Worm (Caenorhabditis elegans) whole organism, mixed stage, embryonic: ENCODE results near the gene fbxa-99.

ENCODE experiments used
- M03D4.4 ChIP-seq: sonication (generic microtip); optimal IDR thresholded peaks from 2 replicates; lab custom pipeline; 2017; ENCODE audit warnings: mild to moderate bottlenecking, missing genetic modification characterization, missing compliant biosample characterization
- bed-3 ChIP-seq: fragments of 200-800 bp; sonication (Bioruptor generic); optimal IDR thresholded peaks from 3 replicates; lab custom pipeline; 2018; ENCODE audit warnings: mild to moderate bottlenecking, missing genetic modification characterization, moderate library complexity, missing compliant biosample characterization
- blmp-1 ChIP-seq: fragments of 150-350 bp; optimal IDR thresholded peaks from 2 replicates; lab custom pipeline; 2014; ENCODE audit warnings: missing biosample characterization, missing genetic modification characterization
- ceh-39 ChIP-seq: fragments of 150-350 bp; optimal IDR thresholded peaks from 2 replicates; lab custom pipeline; 2014; ENCODE audit warnings: missing biosample characterization, missing genetic modification characterization
- ceh-43 ChIP-seq: fragments of 200-800 bp; sonication (Bioruptor generic); optimal IDR thresholded peaks from 2 replicates; lab custom pipeline; 2018; ENCODE audit warnings: mild to moderate bottlenecking, missing genetic modification characterization, moderate library complexity, missing compliant biosample characterization
- ceh-83 ChIP-seq: fragments of 200-800 bp; sonication (Bioruptor generic); optimal IDR thresholded peaks from 2 replicates; lab custom pipeline; 2018; ENCODE audit warnings: mild to moderate bottlenecking, missing genetic modification characterization, missing compliant biosample characterization
- ces-1 ChIP-seq: fragments of 150-350 bp; optimal IDR thresholded peaks from 2 replicates; lab custom pipeline; 2014; ENCODE audit warnings: missing biosample characterization, missing genetic modification reagents, missing genetic modification characterization
- cnd-1 ChIP-seq: fragments of 200-800 bp; sonication (Bioruptor generic); optimal IDR thresholded peaks from 2 replicates; lab custom pipeline; 2018; ENCODE audit warnings: mild to moderate bottlenecking, missing genetic modification characterization, missing compliant biosample characterization
- drap-1 ChIP-seq: fragments of 200-800 bp; sonication (Bioruptor generic); optimal IDR thresholded peaks from 3 replicates; lab custom pipeline; 2018; ENCODE audit warnings: mild to moderate bottlenecking, missing genetic modification characterization, missing compliant biosample characterization
- elt-1 ChIP-seq: sonication (generic microtip); optimal IDR thresholded peaks from 2 replicates; lab custom pipeline; 2017; ENCODE audit warnings: missing genetic modification characterization, mild to moderate bottlenecking, missing compliant biosample characterization, antibody characterized with exemption, moderate library complexity, borderline replicate concordance; ENCODE audit not compliant: insufficient read depth
- elt-3 ChIP-seq: fragments of 150-350 bp; optimal IDR thresholded peaks from 2 replicates; lab custom pipeline; 2014; ENCODE audit warnings: missing biosample characterization, missing genetic modification characterization
- flh-1 ChIP-seq: fragments of 200-800 bp; sonication (Bioruptor generic); optimal IDR thresholded peaks from 2 replicates; lab custom pipeline; 2018; ENCODE audit warnings: mild to moderate bottlenecking, missing genetic modification characterization, moderate library complexity, missing compliant biosample characterization
- ham-2 ChIP-seq: fragments of 200-800 bp; sonication (Bioruptor generic); optimal IDR thresholded peaks from 2 replicates; lab custom pipeline; 2018; ENCODE audit warnings: mild to moderate bottlenecking, missing genetic modification characterization, missing compliant biosample characterization
- hlh-1 ChIP-seq: fragments of 150-350 bp; optimal IDR thresholded peaks from 2 replicates; lab custom pipeline; 2014; ENCODE audit warnings: missing biosample characterization, missing genetic modification reagents, missing genetic modification characterization
- lin-32 ChIP-seq: fragments of 200-800 bp; sonication (Bioruptor generic); optimal IDR thresholded peaks from 2 replicates; lab custom pipeline; 2018; ENCODE audit warnings: mild to moderate bottlenecking, missing genetic modification characterization, missing compliant biosample characterization
- lsy-2 ChIP-seq: fragments of 150-350 bp; optimal IDR thresholded peaks from 2 replicates; lab custom pipeline; 2014; ENCODE audit warnings: missing biosample characterization, missing genetic modification characterization
- mab-5 ChIP-seq: fragments of 150-350 bp; optimal IDR thresholded peaks from 2 replicates; lab custom pipeline; 2014; ENCODE audit warnings: missing biosample characterization, missing genetic modification characterization
- mep-1 ChIP-seq: fragments of 150-350 bp; optimal IDR thresholded peaks from 2 replicates; lab custom pipeline; 2017; ENCODE audit warnings: missing biosample characterization, missing genetic modification reagents, missing genetic modification characterization, inconsistent platforms
- mls-2 ChIP-seq: sonication (generic microtip); optimal IDR thresholded peaks from 2 replicates; lab custom pipeline; 2016; ENCODE audit warnings: mild to moderate bottlenecking, missing genetic modification characterization, moderate library complexity, missing compliant biosample characterization
- nhr-2 ChIP-seq: fragments of 150-350 bp; optimal IDR thresholded peaks from 2 replicates; lab custom pipeline; 2014; ENCODE audit warnings: missing biosample characterization, missing genetic modification characterization
- nhr-237 ChIP-seq: fragments of 150-350 bp; optimal IDR thresholded peaks from 2 replicates; lab custom pipeline; 2014; ENCODE audit warnings: missing biosample characterization, missing genetic modification characterization
- nhr-28 ChIP-seq: fragments of 150-350 bp; optimal IDR thresholded peaks from 2 replicates; lab custom pipeline; 2014; ENCODE audit warnings: missing biosample characterization, missing genetic modification characterization
- nhr-76 ChIP-seq: sonication (generic microtip); optimal IDR thresholded peaks from 2 replicates; lab custom pipeline; 2017; ENCODE audit warnings: missing biosample characterization, missing genetic modification characterization
- pha-4 ChIP-seq: fragments of 150-350 bp; optimal IDR thresholded peaks from 2 replicates; lab custom pipeline; 2018; ENCODE audit warnings: missing biosample characterization, missing genetic modification reagents, missing genetic modification characterization
- sem-2 ChIP-seq: fragments of 200-800 bp; sonication (Bioruptor generic); optimal IDR thresholded peaks from 2 replicates; lab custom pipeline; 2018; ENCODE audit warnings: mild to moderate bottlenecking, missing genetic modification characterization, missing compliant biosample characterization
- snpc-4 ChIP-seq: fragments of 150-350 bp; optimal IDR thresholded peaks from 2 replicates; lab custom pipeline; 2014; ENCODE audit warnings: missing biosample characterization, missing genetic modification characterization
- sptf-1 ChIP-seq: sonication (generic microtip); optimal IDR thresholded peaks from 2 replicates; lab custom pipeline; 2017; ENCODE audit warnings: mild to moderate bottlenecking, missing genetic modification characterization, moderate library complexity, missing compliant biosample characterization
- tbx-8 ChIP-seq: fragments of 200-800 bp; sonication (Bioruptor generic); optimal IDR thresholded peaks from 2 replicates; lab custom pipeline; 2018; ENCODE audit warnings: mild to moderate bottlenecking, missing genetic modification characterization, moderate library complexity, missing compliant biosample characterization
- unc-120 ChIP-seq: sonication (generic microtip); optimal IDR thresholded peaks from 2 replicates; lab custom pipeline; 2017; ENCODE audit warnings: missing genetic modification characterization, missing compliant biosample characterization; ENCODE audit not compliant: poor library complexity, severe bottlenecking
- unc-39 ChIP-seq: fragments of 150-350 bp; optimal IDR thresholded peaks from 2 replicates; lab custom pipeline; 2014; ENCODE audit warnings: missing biosample characterization, missing genetic modification characterization
- unc-62 ChIP-seq: fragments of 150-350 bp; optimal IDR thresholded peaks from 2 replicates; lab custom pipeline; 2014; ENCODE audit warnings: missing biosample characterization, missing genetic modification reagents, missing genetic modification characterization
- zip-8 ChIP-seq: fragments of 150-350 bp; optimal IDR thresholded peaks from 2 replicates; lab custom pipeline; 2014; ENCODE audit warnings: missing biosample characterization, missing genetic modification characterization
- ztf-11 ChIP-seq: fragments of 150-350 bp; optimal IDR thresholded peaks from 2 replicates; lab custom pipeline; 2014; ENCODE audit warnings: missing biosample characterization, missing genetic modification characterization

The fbxa-99 gene

DNA sequence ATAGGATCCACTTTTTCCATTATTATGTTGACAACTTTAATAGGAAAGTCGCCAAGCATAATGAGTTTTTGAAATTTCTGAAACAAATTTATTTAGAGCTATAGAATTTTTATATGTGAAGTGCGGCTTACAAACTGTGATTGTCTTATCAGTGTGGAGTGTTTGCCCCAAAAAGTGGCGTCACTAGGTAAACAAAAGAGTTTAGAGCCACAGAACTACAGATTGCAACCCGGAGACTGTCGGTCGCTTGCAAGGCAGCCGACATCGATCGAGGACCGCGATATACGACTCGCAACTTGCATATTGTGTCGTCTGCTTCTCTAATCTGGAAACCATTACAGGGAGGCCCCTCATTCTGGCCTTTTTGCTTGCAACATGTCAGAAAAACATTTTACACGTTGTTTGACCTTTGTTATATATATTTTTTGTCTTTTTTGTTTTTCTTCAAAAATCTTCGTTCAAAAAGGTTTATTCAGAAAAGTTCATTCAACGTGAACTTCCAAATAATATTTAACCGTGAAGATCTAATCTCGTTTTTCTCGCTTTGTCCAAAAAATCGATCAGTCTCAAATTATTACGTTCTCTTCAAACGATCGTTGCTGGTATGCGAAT, at the start of gene fbxa-99, which contains the start of gene F36G9.13:
fbxa-99 (minus strand) TSS at position 122 of the 612 bp plus-strand sequence.
F36G9.13 (plus strand) TSS at position 562 of the 612 bp plus-strand sequence.
- TF ChIP-seq nhr-76 (tag; lab: Kevin White, UChicago): no peak
- no peak for TF ChIP-seq lsy-2 (tag; lab: Kevin White, UChicago)
- no peak for TF ChIP-seq zip-8 (tag; lab: Kevin White, UChicago)
- no peak for TF ChIP-seq nhr-2
- no peak for TF ChIP-seq elt-3 (tag; lab: Kevin White, UChicago)
- no peak for TF ChIP-seq sptf-1 (tag; lab: Kevin White, UChicago)
- no peak for TF ChIP-seq drap-1 (GFP tag; lab: Kevin White, UChicago)
- TF ChIP-seq ceh-43 (GFP tag; lab: Kevin White, UChicago): no peak
- no peak for TF ChIP-seq tbx-8 (GFP tag; lab: Kevin White, UChicago)
- no peak for TF ChIP-seq pha-4 (tag; lab: Kevin White, UChicago)
- no peak for TF ChIP-seq lin-32 (GFP tag; lab: Kevin White, UChicago)
- no peak for TF ChIP-seq nhr-28 (tag; lab: Kevin White, UChicago)
- no peak for TF ChIP-seq blmp-1 (tag; lab: Kevin White, UChicago)
- no peak for TF ChIP-seq snpc-4 (tag; lab: Kevin White, UChicago)
- TF ChIP-seq mab-5 (tag; lab: Kevin White, UChicago): no peak
- TF ChIP-seq mls-2 (tag; lab: Kevin White, UChicago): no peak
- TF ChIP-seq mep-1 (tag; lab: Kevin White, UChicago): no peak

DNA sequence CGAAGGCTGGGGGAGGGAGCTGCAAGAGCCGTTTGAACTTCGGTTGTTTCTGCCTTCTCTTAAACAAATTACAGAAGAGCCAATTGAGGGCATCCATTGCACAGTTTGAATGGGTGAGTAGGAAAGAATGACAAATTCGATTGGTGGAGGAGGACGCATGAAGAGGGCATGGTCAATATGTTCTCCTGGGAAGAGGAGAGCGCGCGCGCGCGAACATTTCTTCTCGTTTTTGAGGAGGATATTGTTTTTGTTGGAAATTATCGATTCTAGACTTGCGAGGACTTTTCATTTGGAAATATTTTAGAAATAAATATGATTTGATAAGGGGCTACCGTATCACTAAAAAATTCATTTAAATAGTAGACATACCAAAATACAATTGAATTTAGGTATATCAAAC, 48.9 kb upstream of the fbxa-99 start, which contains the start of gene T10C6.7:
T10C6.7 (minus strand) TSS at position 143 of the 400 bp plus-strand sequence.
- no peak for TF ChIP-seq nhr-2
- TF ChIP-seq flh-1 (GFP tag; lab: Kevin White, UChicago): no peak
- no peak for TF ChIP-seq mep-1 (tag; lab: Kevin White, UChicago)
- no peak for TF ChIP-seq blmp-1 (tag; lab: Kevin White, UChicago)
- TF ChIP-seq drap-1 (GFP tag; lab: Kevin White, UChicago): no peak
- TF ChIP-seq sptf-1 (tag; lab: Kevin White, UChicago): no peak
- no peak for TF ChIP-seq zip-8 (tag; lab: Kevin White, UChicago)
- TF ChIP-seq snpc-4 (tag; lab: Kevin White, UChicago): no peak
- no peak for TF ChIP-seq unc-62 (GFP tag; lab: Kevin White, UChicago)
- TF ChIP-seq tbx-8 (GFP tag; lab: Kevin White, UChicago): no peak
- no peak for TF ChIP-seq nhr-76 (tag; lab: Kevin White, UChicago)
- no peak for TF ChIP-seq elt-1
- no peak for TF ChIP-seq sem-2 (GFP tag; lab: Kevin White, UChicago)
- no peak for TF ChIP-seq M03D4.4 (tag; lab: Kevin White, UChicago)
- TF ChIP-seq nhr-237 (tag; lab: Kevin White, UChicago): no peak

DNA sequence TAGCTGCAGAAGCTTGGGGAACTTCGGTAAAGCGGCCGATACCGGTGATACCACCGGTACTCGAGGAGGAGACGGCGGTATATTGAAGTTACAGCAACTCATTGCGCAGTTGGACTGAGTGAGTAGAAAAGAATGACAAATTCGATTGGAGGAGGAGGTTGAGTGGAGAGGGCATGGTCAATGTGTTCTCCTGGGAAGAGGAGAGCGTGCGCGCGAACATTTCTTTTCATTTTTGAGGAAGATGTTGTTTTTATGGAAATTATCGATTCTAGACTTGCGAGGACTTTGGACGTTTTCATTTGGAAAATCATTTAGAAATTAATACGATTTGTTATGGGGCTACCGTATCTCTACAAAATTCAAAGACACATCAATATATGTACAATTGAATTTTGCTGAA, 46.6 kb upstream of the fbxa-99 start:
- TF ChIP-seq cnd-1 (tag; lab: Kevin White, UChicago) (no peak), flh-1 (GFP tag; lab: Kevin White, UChicago) (no peak), ztf-11 (tag; lab: Kevin White, UChicago) (no peak), mab-5 (tag; lab: Kevin White, UChicago) (no peak), unc-62 (GFP tag; lab: Kevin White, UChicago) (no peak), ham-2 (GFP tag; lab: Kevin White, UChicago) (no peak), ceh-83 (no peak), bed-3 (GFP tag; lab: Kevin White, UChicago) (no peak), mls-2 (tag; lab: Kevin White, UChicago) (no peak), mep-1 (tag; lab: Kevin White, UChicago) (no peak), ceh-39 (tag; lab: Kevin White, UChicago) (no peak), drap-1 (GFP tag; lab: Kevin White, UChicago) (no peak), nhr-28 (tag; lab: Kevin White, UChicago) (no peak), nhr-237 (tag; lab: Kevin White, UChicago) (no peak), unc-120 (no peak), zip-8 (tag; lab: Kevin White, UChicago) (no peak)

DNA sequence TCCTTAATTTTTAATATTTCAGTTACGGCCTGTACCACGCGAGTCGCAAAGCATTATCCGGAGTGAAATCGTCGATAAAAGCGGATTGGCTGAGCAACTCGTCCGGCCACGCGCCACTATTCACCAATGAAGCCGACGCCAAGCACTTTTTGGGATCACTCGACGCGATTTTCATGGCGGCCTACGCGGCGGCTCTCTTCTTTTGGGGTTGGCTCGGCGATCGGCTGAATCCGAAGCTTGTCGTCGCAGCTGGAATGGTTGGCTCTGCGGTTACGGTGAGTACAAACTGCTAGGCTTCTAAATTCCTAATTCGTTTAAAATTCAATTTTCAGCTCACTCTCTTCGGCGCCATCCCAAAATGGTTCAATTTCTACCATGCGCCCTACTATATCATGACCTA, 42.3 kb upstream of the fbxa-99 start:
- TF ChIP-seq hlh-1 (tag; lab: Kevin White, UChicago): no peak
- TF ChIP-seq nhr-76 (tag; lab: Kevin White, UChicago): no peak
- no peak for TF ChIP-seq zip-8 (tag; lab: Kevin White, UChicago)
- no peak for TF ChIP-seq cnd-1 (tag; lab: Kevin White, UChicago)
- no peak for TF ChIP-seq bed-3 (GFP tag; lab: Kevin White, UChicago)
- TF ChIP-seq unc-39 (tag; lab: Kevin White, UChicago): no peak
- no peak for TF ChIP-seq nhr-237 (tag; lab: Kevin White, UChicago)
- no peak for TF ChIP-seq unc-120
- TF ChIP-seq snpc-4 (tag; lab: Kevin White, UChicago): no peak
- no peak for TF ChIP-seq drap-1 (GFP tag; lab: Kevin White, UChicago)
- TF ChIP-seq nhr-2: no peak
- TF ChIP-seq elt-1: no peak
- no peak for TF ChIP-seq nhr-28 (tag; lab: Kevin White, UChicago)
- TF ChIP-seq ceh-39 (tag; lab: Kevin White, UChicago): no peak
- no peak for TF ChIP-seq mls-2 (tag; lab: Kevin White, UChicago)
- TF ChIP-seq ztf-11 (tag; lab: Kevin White, UChicago): no peak
- no peak for TF ChIP-seq sptf-1 (tag; lab: Kevin White, UChicago)
- no peak for TF ChIP-seq ces-1 (GFP tag; lab: Kevin White, UChicago)
- no peak for TF ChIP-seq flh-1 (GFP tag; lab: Kevin White, UChicago)
